Fruit fly (Drosophila melanogaster): ENCODE measurements around the gene mor.
A peak's percentile ranks its signal among the peaks of the same experiment; 100 is the strongest.

mor gene

dm6 chr3R:16005943-16006342 lies 33.2 kb upstream of the mor start (continued):
- no peak for TF ChIP-seq Adf1 (GFP tag; IDR thresholded peaks at IDR 0.05)
- TF ChIP-seq Rx (GFP tag; IDR thresholded peaks at IDR 0.05), result no peak
- TF ChIP-seq CrebB (tag; optimal IDR thresholded peaks at IDR 0.05), result peak; percentile 64
- TF ChIP-seq slou (GFP tag; optimal IDR thresholded peaks at IDR 0.05), result peak; percentile 29
- peak; percentile 52 for TF ChIP-seq CG1603 (tag; optimal IDR thresholded peaks at IDR 0.05)
- no peak for TF ChIP-seq da (GFP tag; optimal IDR thresholded peaks at IDR 0.05)
- no peak for TF ChIP-seq CG1647 (GFP tag; optimal IDR thresholded peaks at IDR 0.05)
- no peak for TF ChIP-seq ro (GFP tag; IDR thresholded peaks at IDR 0.05)

DNA sequence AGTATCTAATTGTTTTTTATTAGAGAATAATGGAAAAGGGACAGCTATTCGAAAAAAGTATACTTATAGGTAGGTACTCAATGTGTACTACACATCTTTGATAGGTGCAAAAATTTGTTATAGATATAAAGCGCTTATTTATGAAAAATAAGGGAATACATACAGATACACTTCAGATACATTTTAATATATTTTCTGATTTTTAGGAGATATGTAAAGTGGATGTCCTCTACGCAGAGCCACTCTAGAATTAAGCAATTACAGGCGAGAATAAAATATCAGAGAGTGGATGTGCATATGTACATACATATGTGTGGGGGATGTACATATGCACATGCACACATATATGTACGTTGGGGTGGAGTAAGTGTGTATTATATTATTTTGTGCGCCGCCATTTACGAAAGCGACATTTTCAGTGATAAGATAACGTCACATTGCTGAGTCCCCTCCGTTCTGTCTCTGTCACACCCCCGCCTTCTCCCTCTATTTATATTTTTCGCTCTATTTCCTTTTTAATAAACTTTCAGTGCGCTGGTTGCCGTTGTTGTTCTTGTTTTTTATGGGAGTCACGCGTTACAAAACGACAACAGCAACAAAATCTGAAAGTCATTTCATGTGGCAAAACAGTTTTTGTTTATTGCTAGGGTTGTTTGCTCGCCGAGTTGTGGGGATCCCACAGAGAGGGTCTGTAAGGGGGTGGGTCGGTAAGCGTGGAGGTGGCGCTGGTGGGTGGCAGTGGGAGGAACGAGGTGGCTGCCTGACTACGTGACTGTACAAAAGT lies 32.2 kb upstream of the mor start:
- no peak for TF ChIP-seq crc (GFP tag; optimal IDR thresholded peaks at IDR 0.05)
- TF ChIP-seq fd3F (GFP tag; optimal IDR thresholded peaks at IDR 0.05), result no peak
- TF ChIP-seq CG8290 (GFP tag; optimal IDR thresholded peaks at IDR 0.05), result no peak
- peak in 1 of 2 experiments; percentile 33 for TF ChIP-seq CG8290 (tag; optimal IDR thresholded peaks at IDR 0.05)
- TF ChIP-seq ham (GFP tag; IDR thresholded peaks at IDR 0.05), result peak; percentile 51; the same call in 1 of the 2 replicates
- peak; percentile 36 for TF ChIP-seq ash1 (GFP tag; optimal IDR thresholded peaks at IDR 0.05)
- peak; percentile 81 for TF ChIP-seq CG34376 (GFP tag; optimal IDR thresholded peaks at IDR 0.05)
- no peak for TF ChIP-seq ERR (GFP tag; optimal IDR thresholded peaks at IDR 0.05)
- TF ChIP-seq TFAM (GFP tag; optimal IDR thresholded peaks at IDR 0.05), result no peak
- TF ChIP-seq Abd-B (GFP tag; optimal IDR thresholded peaks at IDR 0.05), result no peak
- TF ChIP-seq nau (GFP tag; optimal IDR thresholded peaks at IDR 0.05), result no peak
- no peak for TF ChIP-seq Drgx (GFP tag; IDR thresholded peaks at IDR 0.05)
- no peak for TF ChIP-seq CG15073 (GFP tag; optimal IDR thresholded peaks at IDR 0.05)
- TF ChIP-seq lab (GFP tag; optimal IDR thresholded peaks at IDR 0.05), result peak; percentile 82
- no peak for TF ChIP-seq Blimp-1 (GFP tag; optimal IDR thresholded peaks at IDR 0.05)
- no peak for TF ChIP-seq Mes4 (GFP tag; optimal IDR thresholded peaks at IDR 0.05)
- TF ChIP-seq vvl (GFP tag; IDR thresholded peaks at IDR 0.05), result no peak; the same call in 1 of the 2 replicates
- TF ChIP-seq CHES-1-like (GFP tag; optimal IDR thresholded peaks at IDR 0.05), result no peak
- no peak for TF ChIP-seq CG3065 (GFP tag; optimal IDR thresholded peaks at IDR 0.05)
- no peak for TF ChIP-seq tgo (GFP tag; IDR thresholded peaks at IDR 0.05)
- TF ChIP-seq caup (GFP tag; optimal IDR thresholded peaks at IDR 0.05; ENCODE audit: severe bottlenecking), result peak; percentile 66
- TF ChIP-seq CG31224 (GFP tag; IDR thresholded peaks at IDR 0.05), result no peak
- peak; percentile 15 for TF ChIP-seq CG1603 (tag; optimal IDR thresholded peaks at IDR 0.05)
- no peak for TF ChIP-seq CG1602 (GFP tag; optimal IDR thresholded peaks at IDR 0.05)
- TF ChIP-seq CG14441 (GFP tag; IDR thresholded peaks at IDR 0.05), result no peak
- TF ChIP-seq Vsx1 (GFP tag; optimal IDR thresholded peaks at IDR 0.05), result peak; percentile 30
- TF ChIP-seq Gug (GFP tag; IDR thresholded peaks at IDR 0.05), result no peak
- TF ChIP-seq schlank (tag; optimal IDR thresholded peaks at IDR 0.05), result peak; percentile 27
- no peak for TF ChIP-seq gsb (GFP tag; IDR thresholded peaks at IDR 0.05)
- TF ChIP-seq kay (GFP tag; optimal IDR thresholded peaks at IDR 0.05), result peak; percentile 53
- peak; percentile 37 for TF ChIP-seq Asciz (GFP tag; optimal IDR thresholded peaks at IDR 0.05)
- no peak for TF ChIP-seq Sox102F (GFP tag; optimal IDR thresholded peaks at IDR 0.05)
- TF ChIP-seq nmo (GFP tag; optimal IDR thresholded peaks at IDR 0.05), result no peak
- no peak for TF ChIP-seq Stat92E (GFP tag; optimal IDR thresholded peaks at IDR 0.05)
- peak; percentile 80 for TF ChIP-seq Hey (tag; optimal IDR thresholded peaks at IDR 0.05)
- TF ChIP-seq hbn (GFP tag; IDR thresholded peaks at IDR 0.05; ENCODE audit: partially characterized antibody), result no peak
- TF ChIP-seq CG11560 (tag; IDR thresholded peaks at IDR 0.05), result no peak
- TF ChIP-seq aop (GFP tag; IDR thresholded peaks at IDR 0.05), result no peak
- TF ChIP-seq CG8765 (GFP tag; IDR thresholded peaks at IDR 0.05), result no peak
- TF ChIP-seq z (GFP tag; IDR thresholded peaks at IDR 0.05), result no peak
- no peak for TF ChIP-seq chn (GFP tag; optimal IDR thresholded peaks at IDR 0.05)
- TF ChIP-seq dmrt99B (tag; optimal IDR thresholded peaks at IDR 0.05), result no peak

All from whole organism, embryonic.